Worm (Caenorhabditis elegans) whole organism, L4 larva: ENCODE results near the gene arl-3.

Experiments used
- D1046.2 ChIP-seq: fragments of 200-800 bp; sonication (Bioruptor generic); IDR thresholded peaks from 2 replicates; pipeline ENCODE4 v1.3.6; 2022; ENCODE audit warnings: missing genetic modification characterization, missing compliant biosample characterization
- F49E8.2 ChIP-seq: sonication (generic microtip); optimal IDR thresholded peaks from 2 replicates; lab custom pipeline; 2016; ENCODE audit warnings: missing compliant biosample characterization, mild to moderate bottlenecking, missing genetic modification characterization, borderline replicate concordance
- R02D3.7 ChIP-seq: fragments of 150-350 bp; sonication (generic microtip); optimal IDR thresholded peaks from 3 replicates; lab custom pipeline; 2014; ENCODE audit warnings: missing biosample characterization, missing genetic modification characterization
- T20F7.1 ChIP-seq: fragments of 200-800 bp; sonication (Bioruptor generic); optimal IDR thresholded peaks from 2 replicates; lab custom pipeline; 2018; ENCODE audit warnings: mild to moderate bottlenecking, missing genetic modification characterization, missing compliant biosample characterization
- T26A8.4 ChIP-seq: fragments of 200-800 bp; sonication (Bioruptor generic); IDR thresholded peaks from 2 replicates; pipeline ENCODE4 v1.3.6; 2022; ENCODE audit warnings: missing genetic modification characterization, missing compliant biosample characterization
- Y105C5A.15 ChIP-seq: fragments of 200-800 bp; sonication (Bioruptor generic); IDR thresholded peaks from 2 replicates; pipeline ENCODE4 v1.3.6; 2022; ENCODE audit warnings: missing genetic modification characterization, missing compliant biosample characterization
- Y75B8A.6 ChIP-seq: fragments of 200-800 bp; sonication (Bioruptor generic); IDR thresholded peaks from 2 replicates; pipeline ENCODE4 v1.3.6; 2022; ENCODE audit warnings: missing genetic modification reagents, missing genetic modification characterization, missing compliant biosample characterization
- aha-1 ChIP-seq: fragments of 150-350 bp; peaks from one replicate; lab custom pipeline; 2014; ENCODE audit warnings: missing biosample characterization, missing genetic modification characterization
- ama-1 ChIP-seq: fragments of 150-350 bp; optimal IDR thresholded peaks from 2 replicates; lab custom pipeline; 2014; ENCODE audit warnings: inconsistent platforms, mixed read lengths
- arid-1 ChIP-seq: fragments of 200-800 bp; sonication (Bioruptor generic); conservative IDR thresholded peaks from 2 replicates; pipeline ENCODE4 v1.3.6; 2022; ENCODE audit warnings: missing genetic modification reagents, missing genetic modification characterization, missing compliant biosample characterization
- ceh-44 ChIP-seq: fragments of 200-800 bp; sonication (Bioruptor generic); IDR thresholded peaks from 2 replicates; pipeline ENCODE4 v1.3.6; 2022; ENCODE audit warnings: missing genetic modification reagents, missing genetic modification characterization, missing compliant biosample characterization
- ctbp-1 ChIP-seq: fragments of 200-800 bp; sonication (Bioruptor generic); IDR thresholded peaks from 2 replicates; pipeline ENCODE4 v1.3.6; 2022; ENCODE audit warnings: missing genetic modification reagents, missing genetic modification characterization, missing compliant biosample characterization
- daf-16 ChIP-seq, 3 experiments: sonication (generic microtip); optimal IDR thresholded peaks; 2 replicates each; lab custom pipeline; 2016 to 2017; ENCODE audit warnings: missing genetic modification characterization in 3 of 3, missing genetic modification reagents in 3 of 3, mild to moderate bottlenecking in 2 of 3, missing compliant biosample characterization in 2 of 3, missing biosample characterization in 1 of 3, moderate library complexity in 1 of 3
- dmd-6 ChIP-seq: fragments of 200-800 bp; sonication (Bioruptor generic); IDR thresholded peaks from 2 replicates; pipeline ENCODE4 v1.3.6; 2022; ENCODE audit warnings: missing genetic modification reagents, missing genetic modification characterization, missing compliant biosample characterization
- dmd-9 ChIP-seq: fragments of 200-800 bp; sonication (Bioruptor generic); IDR thresholded peaks from 2 replicates; pipeline ENCODE4 v1.3.6; 2022; ENCODE audit warnings: missing genetic modification reagents, missing genetic modification characterization, missing compliant biosample characterization
- gei-8 ChIP-seq: fragments of 200-800 bp; sonication (Bioruptor generic); optimal IDR thresholded peaks from 2 replicates; lab custom pipeline; 2018; ENCODE audit warnings: mild to moderate bottlenecking, missing genetic modification characterization, missing compliant biosample characterization
- lin-13 ChIP-seq: fragments of 150-350 bp; optimal IDR thresholded peaks from 2 replicates; lab custom pipeline; 2014; ENCODE audit warnings: missing biosample characterization, missing genetic modification reagents, missing genetic modification characterization
- lin-15B ChIP-seq: fragments of 150-350 bp; sonication (generic microtip); optimal IDR thresholded peaks from 3 replicates; lab custom pipeline; 2014; ENCODE audit warnings: missing biosample characterization, missing genetic modification characterization
- lin-29 ChIP-seq: fragments of 200-800 bp; sonication (Bioruptor generic); IDR thresholded peaks from 2 replicates; pipeline ENCODE4 v1.3.6; 2022; ENCODE audit warnings: missing genetic modification reagents, missing genetic modification characterization, missing compliant biosample characterization
- lin-38 ChIP-seq: fragments of 200-800 bp; sonication (Bioruptor generic); IDR thresholded peaks from 2 replicates; pipeline ENCODE4 v1.3.6; 2022; ENCODE audit warnings: missing genetic modification reagents, missing genetic modification characterization, missing compliant biosample characterization
- lsy-2 ChIP-seq, 2 experiments: fragments of 150-350 bp in 1 of 2; sonication (generic microtip) in 1 of 2; optimal IDR thresholded peaks; 2 replicates each; lab custom pipeline; 2014 to 2017; ENCODE audit warnings: missing biosample characterization in 2 of 2, missing genetic modification characterization in 2 of 2
- madf-9 ChIP-seq: fragments of 200-800 bp; sonication (Bioruptor generic); conservative IDR thresholded peaks from 2 replicates; pipeline ENCODE4 v1.3.6; 2022; ENCODE audit warnings: missing genetic modification reagents, missing genetic modification characterization, missing compliant biosample characterization
- mdl-1 ChIP-seq, 2 experiments: fragments of 150-350 bp in 1 of 2; sonication (generic microtip) in 1 of 2; optimal IDR thresholded peaks; 2 replicates each; lab custom pipeline; 2014 to 2017; ENCODE audit warnings: missing biosample characterization in 2 of 2, missing genetic modification characterization in 2 of 2
- mep-1 ChIP-seq: fragments of 150-350 bp; sonication (generic microtip); optimal IDR thresholded peaks from 3 replicates; lab custom pipeline; 2014; ENCODE audit warnings: missing biosample characterization, missing genetic modification characterization
- mes-2 ChIP-seq: sonication (generic microtip); optimal IDR thresholded peaks from 2 replicates; lab custom pipeline; 2016; ENCODE audit warnings: missing genotype, mild to moderate bottlenecking, missing genetic modification characterization, missing compliant biosample characterization; ENCODE audit not compliant: poor library complexity, severe bottlenecking
- mxl-2 ChIP-seq: fragments of 200-800 bp; sonication (Bioruptor generic); conservative IDR thresholded peaks from 2 replicates; pipeline ENCODE4 v1.3.6; 2022; ENCODE audit warnings: missing genetic modification reagents, missing genetic modification characterization, missing compliant biosample characterization
- mxl-3 ChIP-seq: fragments of 200-800 bp; sonication (Bioruptor generic); optimal IDR thresholded peaks from 2 replicates; lab custom pipeline; 2018; ENCODE audit warnings: mild to moderate bottlenecking, missing genetic modification characterization, missing compliant biosample characterization
- nhr-102 ChIP-seq: sonication (generic microtip); optimal IDR thresholded peaks from 2 replicates; lab custom pipeline; 2016; ENCODE audit warnings: mild to moderate bottlenecking, missing genetic modification characterization, moderate library complexity, missing compliant biosample characterization
- nhr-48 ChIP-seq: sonication (generic microtip); optimal IDR thresholded peaks from 2 replicates; lab custom pipeline; 2016; ENCODE audit warnings: mild to moderate bottlenecking, missing genetic modification characterization, missing compliant biosample characterization
- nhr-6 ChIP-seq: fragments of 150-350 bp; optimal IDR thresholded peaks from 2 replicates; lab custom pipeline; 2014; ENCODE audit warnings: missing biosample characterization, missing genetic modification characterization
- php-3 ChIP-seq: fragments of 200-800 bp; sonication (Bioruptor generic); IDR thresholded peaks from 2 replicates; pipeline ENCODE4 v1.3.6; 2022; ENCODE audit warnings: missing genetic modification reagents, missing genetic modification characterization, missing compliant biosample characterization
- rbr-2 ChIP-seq: sonication (generic microtip); optimal IDR thresholded peaks from 2 replicates; lab custom pipeline; 2016; ENCODE audit warnings: missing genotype, missing genetic modification characterization, missing compliant biosample characterization
- sdz-12 ChIP-seq: fragments of 200-800 bp; sonication (Bioruptor generic); optimal IDR thresholded peaks from 2 replicates; lab custom pipeline; 2018; ENCODE audit warnings: mild to moderate bottlenecking, missing genetic modification characterization, missing compliant biosample characterization
- skn-1 ChIP-seq: fragments of 150-350 bp; optimal IDR thresholded peaks from 2 replicates; lab custom pipeline; 2014; ENCODE audit warnings: missing biosample characterization, missing genetic modification characterization
- snpc-1.2 ChIP-seq: fragments of 200-800 bp; sonication (Bioruptor generic); IDR thresholded peaks from 2 replicates; pipeline ENCODE4 v1.3.6; 2022; ENCODE audit warnings: missing genetic modification reagents, missing genetic modification characterization, missing compliant biosample characterization
- snpc-4 ChIP-seq: fragments of 150-350 bp; optimal IDR thresholded peaks from 2 replicates; lab custom pipeline; 2014; ENCODE audit warnings: missing biosample characterization, missing genetic modification characterization
- tag-97 ChIP-seq: fragments of 200-800 bp; sonication (Bioruptor generic); IDR thresholded peaks from 2 replicates; pipeline ENCODE4 v1.3.6; 2022; ENCODE audit warnings: missing genetic modification characterization, missing compliant biosample characterization
- tra-1 ChIP-seq: fragments of 200-800 bp; sonication (Bioruptor generic); IDR thresholded peaks from 2 replicates; pipeline ENCODE4 v1.3.6; 2022; ENCODE audit warnings: missing genetic modification reagents, missing genetic modification characterization, missing compliant biosample characterization
- unc-130 ChIP-seq: sonication (generic microtip); optimal IDR thresholded peaks from 2 replicates; lab custom pipeline; 2016; ENCODE audit warnings: missing genetic modification reagents, missing genetic modification characterization, missing compliant biosample characterization

Gene arl-3

DNA sequence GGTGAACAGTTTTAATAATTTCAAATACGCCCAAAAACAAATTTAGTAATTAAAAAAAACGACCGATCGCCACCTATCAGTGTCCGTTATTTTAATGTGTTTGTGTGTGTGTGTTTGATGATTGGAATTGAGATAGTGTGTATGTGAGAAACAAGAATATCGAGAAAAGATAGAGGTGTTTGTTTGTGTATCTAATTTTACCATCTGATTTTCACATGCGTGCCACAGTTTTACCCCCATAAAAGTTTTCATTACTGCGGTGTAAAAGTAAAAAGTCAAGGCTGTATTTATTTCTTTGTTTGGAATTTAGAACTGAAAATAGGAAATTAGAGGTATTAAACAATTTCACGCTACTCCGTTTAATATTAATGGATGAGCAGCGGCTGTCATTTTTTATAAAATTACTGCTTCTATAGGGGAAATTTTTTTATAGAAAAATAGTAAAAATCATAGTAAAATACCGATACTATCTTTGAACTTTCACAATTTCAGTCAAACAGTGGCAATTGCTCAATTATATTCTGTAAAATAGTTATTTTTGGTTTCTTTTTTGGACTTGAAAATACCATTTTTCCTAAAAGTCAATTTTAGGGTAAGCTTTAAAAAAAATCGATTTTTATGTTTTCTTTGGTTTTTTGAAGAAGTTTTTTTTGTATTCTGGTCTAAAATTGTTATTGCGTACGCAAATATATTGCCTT is 6.2 kb upstream of the arl-3 start (continued):
- no peak for TF ChIP-seq D1046.2
- peak; percentile 97 for TF ChIP-seq aha-1 (tag; lab: Kevin White, UChicago)
- TF ChIP-seq mep-1: peak; percentile 14
- TF ChIP-seq dmd-6 (GFP tag; lab: Robert Waterston, UW): peak; percentile 40
- no peak for TF ChIP-seq snpc-4 (tag; lab: Kevin White, UChicago)
- no peak for TF ChIP-seq rbr-2 (tag; lab: Kevin White, UChicago)
- TF ChIP-seq madf-9 (GFP tag; lab: Robert Waterston, UW): 0 out of 2 replicates have a peak, but pooled peaks have one; percentile 10
- TF ChIP-seq mdl-1 (tag; optimal IDR thresholded peaks at IDR 0.05; lab: Kevin White, UChicago): peak in 1 of 2 experiments; percentile 66
- TF ChIP-seq nhr-6 (tag; lab: Kevin White, UChicago): peak; percentile 1
- TF ChIP-seq R02D3.7: no peak
- TF ChIP-seq mxl-3 (GFP tag; lab: Kevin White, UChicago): peak; percentile 28
- TF ChIP-seq, all 104 proteins: peak for 22

DNA sequence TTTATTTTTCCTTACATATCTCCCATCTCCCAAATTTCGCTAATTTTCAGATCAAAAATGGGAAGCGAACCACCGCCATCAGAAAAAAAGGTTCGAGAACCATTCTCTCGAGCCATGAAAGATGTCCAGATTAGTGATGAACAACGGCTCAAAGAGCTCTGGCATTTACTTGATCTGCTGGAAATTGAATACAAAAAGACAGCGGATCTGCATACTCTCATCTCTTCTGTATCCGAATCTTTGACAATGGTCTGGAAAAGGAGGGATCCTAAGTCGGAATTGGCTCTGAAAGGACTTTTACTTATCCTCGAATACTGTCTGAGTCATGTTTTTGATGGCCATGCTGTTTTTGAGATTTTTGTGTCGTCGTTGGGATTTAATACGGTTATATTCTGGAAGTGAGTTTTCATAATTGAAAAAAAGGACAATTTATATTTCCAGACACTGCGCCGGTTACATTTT is 5.4 kb upstream of the arl-3 start, which contains the start of gene tps-2:
TSS of gene tps-2 (plus strand) at position 51 of the 462 bp plus-strand sequence.
- TF ChIP-seq unc-130 (GFP tag; lab: Kevin White, UChicago) (no peak), dmd-6 (GFP tag; lab: Robert Waterston, UW) (no peak), mep-1 (peak; percentile 9), daf-16 (GFP tag; optimal IDR thresholded peaks at IDR 0.05; lab: Kevin White, UChicago) (no peak), daf-16 (tag; optimal IDR thresholded peaks at IDR 0.05; lab: Kevin White, UChicago) (no peak), Y75B8A.6 (peak; percentile 5; the same call in 1 of the 2 replicates), arid-1 (GFP tag; lab: Robert Waterston, UW) (peak; percentile 12; the same call in 1 of the 2 replicates), mxl-2 (GFP tag; lab: Robert Waterston, UW) (no peak), snpc-1.2 (GFP tag; lab: Robert Waterston, UW) (no peak), ceh-44 (GFP tag; lab: Robert Waterston, UW) (no peak), lin-15B (tag; lab: Kevin White, UChicago) (no peak), lsy-2 (tag; optimal IDR thresholded peaks at IDR 0.05; lab: Kevin White, UChicago) (peak in 1 of 2 experiments; percentile 18), T20F7.1 (GFP tag; lab: Kevin White, UChicago) (peak; percentile 0), sdz-12 (GFP tag; lab: Kevin White, UChicago) (peak; percentile 28), lin-13 (no peak), Y105C5A.15 (0 out of 2 replicates have a peak, but pooled peaks have one; percentile 28), ctbp-1 (GFP tag; lab: Robert Waterston, UW) (peak; percentile 29; the same call in 1 of the 2 replicates), gei-8 (GFP tag; lab: Kevin White, UChicago) (no peak), aha-1 (tag; lab: Kevin White, UChicago) (peak; percentile 96), lin-29 (GFP tag; lab: Robert Waterston, UW) (no peak), mxl-3 (GFP tag; lab: Kevin White, UChicago) (no peak), T26A8.4 (no peak), lin-38 (no peak)

DNA sequence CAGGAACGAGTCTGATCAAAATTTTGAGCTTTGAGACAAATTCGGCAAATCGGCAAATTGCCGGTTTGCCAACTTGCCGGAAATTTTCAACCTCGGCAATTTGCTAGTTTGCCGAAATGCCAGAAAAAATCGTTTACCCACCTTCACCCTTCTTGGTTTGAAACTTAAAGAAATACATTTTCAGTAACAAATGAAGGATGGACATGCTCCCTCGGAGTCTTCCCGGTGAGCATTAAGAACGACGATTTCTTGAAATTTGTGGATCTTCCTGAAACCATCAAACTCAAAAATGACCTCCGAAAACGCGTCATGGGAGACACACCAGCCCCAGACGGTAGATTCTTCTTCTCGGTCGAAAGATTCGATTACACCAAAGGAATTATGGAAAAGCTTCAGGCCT is 3.5 kb upstream of the arl-3 start:
- TF ChIP-seq nhr-102 (tag; lab: Kevin White, UChicago): no peak
- TF ChIP-seq mdl-1 (tag; optimal IDR thresholded peaks at IDR 0.05; lab: Kevin White, UChicago): no peak
- peak; percentile 96 for TF ChIP-seq aha-1 (tag; lab: Kevin White, UChicago)
- TF ChIP-seq F49E8.2 (tag; lab: Kevin White, UChicago): no peak
- TF ChIP-seq mes-2 (tag; lab: Kevin White, UChicago): no peak
- no peak for TF ChIP-seq tra-1 (GFP tag; lab: Robert Waterston, UW)
- TF ChIP-seq Y75B8A.6: no peak
- 0 out of 2 replicates have a peak, but pooled peaks have one; percentile 27 for TF ChIP-seq php-3
- TF ChIP-seq nhr-48 (tag; lab: Kevin White, UChicago): no peak
- TF ChIP-seq daf-16 (GFP tag; optimal IDR thresholded peaks at IDR 0.05; lab: Kevin White, UChicago): no peak
- no peak for TF ChIP-seq daf-16 (tag; optimal IDR thresholded peaks at IDR 0.05; lab: Kevin White, UChicago)
- no peak for TF ChIP-seq mxl-3 (GFP tag; lab: Kevin White, UChicago)
- TF ChIP-seq ama-1 (lab: Kevin White, UChicago): peak; percentile 34
- no peak for TF ChIP-seq skn-1 (tag; lab: Kevin White, UChicago)
- no peak for TF ChIP-seq ctbp-1 (GFP tag; lab: Robert Waterston, UW)
- TF ChIP-seq tag-97 (GFP tag; lab: Robert Waterston, UW): no peak
- no peak for TF ChIP-seq lin-38
- no peak for TF ChIP-seq dmd-9
- TF ChIP-seq lin-13: no peak
- TF ChIP-seq, all 104 proteins: peak for 3
